Fruit fly (Drosophila melanogaster): ENCODE results near the gene CG15239.

DNA sequence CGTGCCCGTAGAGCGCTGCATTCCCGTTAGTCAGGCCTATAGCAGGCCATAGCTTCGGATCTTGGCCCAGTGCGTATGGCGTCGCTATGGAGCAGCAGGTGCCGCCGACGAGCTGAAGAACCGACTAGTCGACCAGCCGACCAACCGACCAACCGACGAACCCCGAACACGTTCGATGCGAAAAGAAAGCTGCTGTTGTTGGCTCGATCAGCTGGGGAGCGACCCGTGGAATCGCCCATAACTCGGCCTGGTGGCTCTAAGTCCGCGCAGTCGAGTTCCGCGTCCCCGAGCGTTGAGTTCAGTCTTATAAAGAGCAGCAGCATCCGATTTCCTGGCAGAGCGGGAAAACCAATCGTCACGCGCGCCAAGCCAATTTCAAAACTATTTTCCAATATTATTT, at the start of gene CG15239:
- TF ChIP-seq CG8478 (optimal IDR thresholded peaks at IDR 0.05) (no peak), CTCF (optimal IDR thresholded peaks at IDR 0.05) (no peak)
